Fruit fly (Drosophila melanogaster): Measurements from ENCODE around the gene CG10418.

Gene CG10418

DNA sequence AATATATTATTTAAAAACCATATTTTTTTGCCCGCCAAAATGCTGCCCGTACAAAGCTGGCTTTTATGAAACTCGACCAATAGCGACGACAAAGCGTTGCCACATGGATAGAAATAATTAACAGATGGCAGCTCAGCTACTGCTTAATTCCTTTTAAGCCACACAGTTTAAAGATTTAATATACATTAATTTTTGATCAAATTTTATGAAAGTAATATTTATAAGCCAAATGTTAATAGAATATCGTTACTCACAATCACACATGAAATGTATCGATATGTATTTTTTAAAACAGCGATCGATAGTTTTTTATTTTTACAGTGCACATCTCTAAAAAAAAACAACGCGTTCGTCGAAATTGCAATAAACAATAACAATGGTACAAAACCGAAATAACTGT lies at the start of gene CG10418:
CG10418 (plus strand) TSS at position 338 of the 400 bp plus-strand sequence.
- TF ChIP-seq sv (GFP tag; optimal IDR thresholded peaks at IDR 0.05) (peak; percentile 15), dl (GFP tag; optimal IDR thresholded peaks at IDR 0.05; ENCODE audit: insufficient read depth in 1 of 2, partially characterized antibody in 2 of 2) (no peak), sage (GFP tag; optimal IDR thresholded peaks at IDR 0.05) (no peak), Jra (GFP tag; optimal IDR thresholded peaks at IDR 0.05) (no peak), Hr83 (GFP tag; optimal IDR thresholded peaks at IDR 0.05; ENCODE audit: poor library complexity, severe bottlenecking) (no peak), Sp1 (GFP tag; optimal IDR thresholded peaks at IDR 0.05) (no peak), Hr78 (GFP tag; optimal IDR thresholded peaks at IDR 0.05) (no peak), usp (GFP tag; optimal IDR thresholded peaks at IDR 0.05) (no peak), jim (GFP tag; optimal IDR thresholded peaks at IDR 0.05) (no peak), Dfd (GFP tag; optimal IDR thresholded peaks at IDR 0.05) (no peak), N (GFP tag; optimal IDR thresholded peaks at IDR 0.05) (no peak), tai (GFP tag; optimal IDR thresholded peaks at IDR 0.05) (peak; percentile 55), Rel (GFP tag; optimal IDR thresholded peaks at IDR 0.05) (no peak), Rel (tag; optimal IDR thresholded peaks at IDR 0.05) (no peak), Dif (GFP tag; optimal IDR thresholded peaks at IDR 0.05; ENCODE audit: partially characterized antibody) (peak; percentile 23), foxo (GFP tag; optimal IDR thresholded peaks at IDR 0.05) (peak in 1 of 2 experiments; percentile 28)

dm6 chr3L:12287370-12287769 lies 49.1 kb upstream of the CG10418 start:
- TF ChIP-seq dsf (GFP tag; optimal IDR thresholded peaks at IDR 0.05; ENCODE audit: borderline replicate concordance) (no peak), dl (GFP tag; optimal IDR thresholded peaks at IDR 0.05; ENCODE audit: insufficient read depth in 1 of 2, partially characterized antibody in 2 of 2) (no peak), usp (GFP tag; optimal IDR thresholded peaks at IDR 0.05) (no peak), CrebA (GFP tag; optimal IDR thresholded peaks at IDR 0.05; ENCODE audit: borderline replicate concordance) (no peak), Vsx2 (GFP tag; optimal IDR thresholded peaks at IDR 0.05; ENCODE audit: partially characterized antibody) (no peak), Abd-B (GFP tag; optimal IDR thresholded peaks at IDR 0.05) (no peak), dmrt93B (GFP tag; optimal IDR thresholded peaks at IDR 0.05) (no peak), GATAd (GFP tag; optimal IDR thresholded peaks at IDR 0.05) (no peak), CG9705 (GFP tag; optimal IDR thresholded peaks at IDR 0.05) (no peak), foxo (GFP tag; optimal IDR thresholded peaks at IDR 0.05) (no peak), Hnf4 (GFP tag; optimal IDR thresholded peaks at IDR 0.05) (no peak)

dm6 chr3L:12289664-12290063 lies 46.8 kb upstream of the CG10418 start:
- no peak for TF ChIP-seq psq (GFP tag; optimal IDR thresholded peaks at IDR 0.05)
- TF ChIP-seq jim (GFP tag; optimal IDR thresholded peaks at IDR 0.05), result no peak
- TF ChIP-seq Hr78 (GFP tag; optimal IDR thresholded peaks at IDR 0.05), result no peak

DNA sequence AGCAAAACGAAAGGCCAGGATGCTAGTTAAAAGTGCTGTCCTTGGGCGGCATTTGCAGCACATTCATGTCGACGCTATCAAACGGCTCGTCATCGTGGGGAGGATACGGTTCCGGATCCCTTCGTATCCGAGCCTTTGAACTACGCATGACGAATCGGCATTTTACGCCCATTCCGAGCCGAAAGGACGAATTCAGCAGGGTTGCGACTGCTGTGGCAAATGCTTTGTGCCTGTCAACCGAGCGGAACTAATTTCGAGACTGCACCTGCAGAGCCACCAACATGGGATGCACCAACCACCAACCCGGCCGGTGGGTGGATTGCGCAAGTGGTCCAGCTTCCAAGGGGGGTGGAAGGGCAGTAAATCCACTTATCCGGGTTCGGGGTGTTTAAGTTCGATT lies 45.9 kb upstream of the CG10418 start:
- TF ChIP-seq dsf (GFP tag; optimal IDR thresholded peaks at IDR 0.05; ENCODE audit: borderline replicate concordance), result no peak
- no peak for TF ChIP-seq foxo (GFP tag; optimal IDR thresholded peaks at IDR 0.05)
- TF ChIP-seq Hr78 (GFP tag; optimal IDR thresholded peaks at IDR 0.05), result no peak

DNA sequence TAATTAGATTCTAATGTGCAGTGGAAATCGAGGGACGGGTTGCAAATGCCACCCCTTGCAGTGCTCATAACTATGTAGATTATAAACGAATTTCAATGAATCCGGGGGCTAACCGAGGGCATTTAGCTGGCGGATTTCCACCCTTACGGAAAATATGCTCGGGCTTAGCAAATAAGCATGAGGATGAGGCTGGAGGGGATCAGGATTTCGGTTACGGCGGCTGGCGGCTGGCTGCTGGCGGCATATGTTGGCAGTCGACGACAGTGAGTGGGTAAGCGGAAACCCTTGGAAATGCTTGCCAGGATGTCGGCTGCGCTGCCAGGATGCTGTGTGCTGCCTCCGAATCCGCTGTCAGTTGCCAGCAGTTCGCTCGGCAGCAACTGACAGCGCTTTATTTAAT lies 41.9 kb upstream of the CG10418 start:
- TF ChIP-seq Jra (GFP tag; optimal IDR thresholded peaks at IDR 0.05), result no peak

DNA sequence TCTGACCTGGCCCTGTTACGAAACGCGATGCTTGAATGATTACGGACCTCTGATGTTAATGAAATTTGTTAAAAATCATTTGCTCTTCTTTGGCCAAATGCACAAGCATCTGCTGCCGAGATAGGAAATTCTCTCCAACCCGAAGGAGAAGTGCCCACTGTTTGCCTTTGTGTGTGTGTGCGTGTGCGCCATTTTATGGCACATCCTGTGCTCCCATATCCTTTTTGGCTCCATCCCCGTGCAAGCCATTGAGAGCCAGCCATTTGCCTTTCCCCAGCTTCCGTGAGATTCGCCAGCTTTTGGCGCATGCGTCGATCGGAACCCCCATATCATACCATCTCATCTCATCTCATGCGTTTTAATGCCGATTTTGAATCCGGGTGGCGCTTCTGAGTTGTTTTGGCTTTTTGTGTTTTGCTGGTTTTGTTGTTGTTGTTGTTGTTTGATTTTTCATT lies 40.4 kb upstream of the CG10418 start, which contains the start of gene CG4328:
CG4328 (minus strand) TSS at position 51 of the 455 bp plus-strand sequence.
- no peak for TF ChIP-seq br (GFP tag; optimal IDR thresholded peaks at IDR 0.05)
- no peak for TF ChIP-seq foxo (GFP tag; optimal IDR thresholded peaks at IDR 0.05)
- no peak for TF ChIP-seq pan (optimal IDR thresholded peaks at IDR 0.05)
- TF ChIP-seq Dif (GFP tag; optimal IDR thresholded peaks at IDR 0.05; ENCODE audit: partially characterized antibody), result no peak
- no peak for TF ChIP-seq GATAd (GFP tag; optimal IDR thresholded peaks at IDR 0.05)
- TF ChIP-seq rgr (GFP tag; optimal IDR thresholded peaks at IDR 0.05), result no peak
- TF ChIP-seq dmrt93B (GFP tag; optimal IDR thresholded peaks at IDR 0.05), result no peak
- TF ChIP-seq dsf (GFP tag; optimal IDR thresholded peaks at IDR 0.05; ENCODE audit: borderline replicate concordance), result no peak

- TF ChIP-seq tai (GFP tag; optimal IDR thresholded peaks at IDR 0.05) (no peak), Vsx2 (GFP tag; optimal IDR thresholded peaks at IDR 0.05; ENCODE audit: partially characterized antibody) (no peak), Hr78 (GFP tag; optimal IDR thresholded peaks at IDR 0.05) (no peak), dsf (GFP tag; optimal IDR thresholded peaks at IDR 0.05; ENCODE audit: borderline replicate concordance) (no peak), foxo (GFP tag; optimal IDR thresholded peaks at IDR 0.05) (no peak), lola (GFP tag; optimal IDR thresholded peaks at IDR 0.05) (no peak), h (GFP tag; optimal IDR thresholded peaks at IDR 0.05) (no peak), CG32264 (GFP tag; optimal IDR thresholded peaks at IDR 0.05) (no peak), dl (GFP tag; optimal IDR thresholded peaks at IDR 0.05; ENCODE audit: insufficient read depth in 1 of 2, partially characterized antibody in 2 of 2) (no peak), usp (GFP tag; optimal IDR thresholded peaks at IDR 0.05) (no peak), ey (GFP tag; optimal IDR thresholded peaks at IDR 0.05) (no peak), fru (GFP tag; optimal IDR thresholded peaks at IDR 0.05) (no peak), rgr (GFP tag; optimal IDR thresholded peaks at IDR 0.05) (no peak), Dfd (GFP tag; optimal IDR thresholded peaks at IDR 0.05) (no peak), Hnf4 (GFP tag; optimal IDR thresholded peaks at IDR 0.05) (no peak)
These were observed 38.4 kb upstream of the CG10418 start for dm6 chr3L:12298092-12298491.
